Worm (Caenorhabditis elegans) whole organism, dauer: ENCODE measurements around the gene F41C3.7.

ENCODE experiments used
- unc-62 ChIP-seq: sonication (generic microtip); optimal IDR thresholded peaks from 2 replicates; lab custom pipeline; 2017; ENCODE audit warnings: missing biosample characterization, missing genetic modification reagents, missing genetic modification characterization

The F41C3.7 gene

ce11 chrII:4726750-4727384, 3.0 kb upstream of the F41C3.7 start:
- no peak for TF ChIP-seq unc-62 (GFP tag; lab: Kevin White, UChicago)

ce11 chrII:4727769-4728168, 2.1 kb upstream of the F41C3.7 start, which contains the start of gene ttr-41:
TSS of gene ttr-41 (minus strand) at chrII:4727869.
- no peak for TF ChIP-seq unc-62 (GFP tag; lab: Kevin White, UChicago)

ce11 chrII:4728687-4729086, 1.1 kb upstream of the F41C3.7 start:
- TF ChIP-seq unc-62 (GFP tag; lab: Kevin White, UChicago), result no peak

- no peak for TF ChIP-seq unc-62 (GFP tag; lab: Kevin White, UChicago)
Measured at ce11 chrII:4733848-4734247, 4.0 kb downstream of the F41C3.7 start, which contains the start of gene F41C3.11. TSS of gene F41C3.11 (minus strand) at chrII:4733948.

- no peak for TF ChIP-seq unc-62 (GFP tag; lab: Kevin White, UChicago)
Measured at ce11 chrII:4734477-4734876, 4.6 kb downstream of the F41C3.7 start.

- no peak for TF ChIP-seq unc-62 (GFP tag; lab: Kevin White, UChicago)
Measured at ce11 chrII:4736585-4736984, 6.8 kb downstream of the F41C3.7 start.

ce11 chrII:4737348-4737747, 7.5 kb downstream of the F41C3.7 start, which contains the start of gene ctsa-1.1:
TSS of gene ctsa-1.1 (plus strand) at chrII:4737648.
- no peak for TF ChIP-seq unc-62 (GFP tag; lab: Kevin White, UChicago)

- TF ChIP-seq unc-62 (GFP tag; lab: Kevin White, UChicago), result no peak
Measured at ce11 chrII:4739984-4740462, 10.2 kb downstream of the F41C3.7 start, which contains the start of gene eas-1. TSS of gene eas-1 (plus strand) at chrII:4740412.

- no peak for TF ChIP-seq unc-62 (GFP tag; lab: Kevin White, UChicago)
Measured at ce11 chrII:4741527-4742187, 11.8 kb downstream of the F41C3.7 start, which contains the start of gene acs-11. TSS of gene acs-11 (plus strand) at chrII:4742137.

- no peak for TF ChIP-seq unc-62 (GFP tag; lab: Kevin White, UChicago)
Measured at ce11 chrII:4745281-4745680, 15.4 kb downstream of the F41C3.7 start.

ce11 chrII:4747063-4747462, 17.2 kb downstream of the F41C3.7 start:
- TF ChIP-seq unc-62 (GFP tag; lab: Kevin White, UChicago), result no peak

ce11 chrII:4747697-4748096, 17.9 kb downstream of the F41C3.7 start:
- TF ChIP-seq unc-62 (GFP tag; lab: Kevin White, UChicago), result no peak

- no peak for TF ChIP-seq unc-62 (GFP tag; lab: Kevin White, UChicago)
Measured at ce11 chrII:4748374-4748773, 18.5 kb downstream of the F41C3.7 start.

ce11 chrII:4749581-4749980, 19.7 kb downstream of the F41C3.7 start, which contains the start of gene F41C3.2:
TSS of gene F41C3.2 (plus strand) at chrII:4749968.
- TF ChIP-seq unc-62 (GFP tag; lab: Kevin White, UChicago), result no peak

- TF ChIP-seq unc-62 (GFP tag; lab: Kevin White, UChicago), result no peak
Measured at ce11 chrII:4752257-4752728, 22.5 kb downstream of the F41C3.7 start, which contains the start of gene F41C3.1. TSS of gene F41C3.1 (plus strand) at chrII:4752307.

ce11 chrII:4753133-4753532, 23.3 kb downstream of the F41C3.7 start, which contains the start of gene C27D9.1:
TSS of gene C27D9.1 (plus strand) at chrII:4753413.
- TF ChIP-seq unc-62 (GFP tag; lab: Kevin White, UChicago), result no peak
